Fruit fly (Drosophila melanogaster): ENCODE data around the gene Rpt2.
A peak's percentile ranks its signal among the peaks of the same experiment; 100 is the strongest.

The Rpt2 gene

dm6 chr3R:23933684-23934575 lies 2.6 kb upstream of the Rpt2 start, which contains the start of gene CG5854 (continued):
- peak; percentile 82 for TF ChIP-seq chn (GFP tag; optimal IDR thresholded peaks at IDR 0.05)
- TF ChIP-seq trh (GFP tag; optimal IDR thresholded peaks at IDR 0.05): peak; percentile 18
- TF ChIP-seq CG13624 (GFP tag; optimal IDR thresholded peaks at IDR 0.05): peak; percentile 28
- 0 out of 2 replicates have a peak, but pooled peaks have one; percentile 29 for TF ChIP-seq peb (GFP tag; IDR thresholded peaks at IDR 0.05)
- peak; percentile 22 for TF ChIP-seq pho (GFP tag; optimal IDR thresholded peaks at IDR 0.05)
- TF ChIP-seq ERR (GFP tag; optimal IDR thresholded peaks at IDR 0.05): peak; percentile 19
- peak; percentile 77 for TF ChIP-seq lilli (GFP tag; optimal IDR thresholded peaks at IDR 0.05)
- TF ChIP-seq cad (GFP tag; optimal IDR thresholded peaks at IDR 0.05): no peak
- TF ChIP-seq CG1233 (GFP tag; optimal IDR thresholded peaks at IDR 0.05): peak; percentile 66
- no peak for TF ChIP-seq Fer2 (tag; optimal IDR thresholded peaks at IDR 0.05)
- peak; percentile 14 for TF ChIP-seq D19B (GFP tag; optimal IDR thresholded peaks at IDR 0.05)
- peak; percentile 72; the same call in 1 of the 2 replicates for TF ChIP-seq Nf-YA (GFP tag; IDR thresholded peaks at IDR 0.05)
- TF ChIP-seq Rfx (GFP tag; IDR thresholded peaks at IDR 0.05): peak; percentile 77
- peak; percentile 55; the same call in 1 of the 2 replicates for TF ChIP-seq sim (GFP tag; IDR thresholded peaks at IDR 0.05)
- peak; percentile 71 for TF ChIP-seq CG1792 (GFP tag; optimal IDR thresholded peaks at IDR 0.05)
- peak; percentile 70 for TF ChIP-seq CG12391 (tag; optimal IDR thresholded peaks at IDR 0.05)
- peak; percentile 55; the same call in 1 of the 2 replicates for TF ChIP-seq CG43689 (GFP tag; IDR thresholded peaks at IDR 0.05)
- no peak for TF ChIP-seq br (optimal IDR thresholded peaks at IDR 0.05)
- peak in 1 of 3 experiments; percentile 79 for TF ChIP-seq lola (GFP tag; optimal IDR thresholded peaks at IDR 0.05)
- TF ChIP-seq CG14710 (tag; optimal IDR thresholded peaks at IDR 0.05): peak; percentile 27
- TF ChIP-seq pita (GFP tag; optimal IDR thresholded peaks at IDR 0.05): no peak
- TF ChIP-seq CG11723 (GFP tag; optimal IDR thresholded peaks at IDR 0.05): peak; percentile 57
- no peak for TF ChIP-seq nerfin-2 (GFP tag; IDR thresholded peaks at IDR 0.05; ENCODE audit: partially characterized antibody)
- peak; percentile 59 for TF ChIP-seq CG2120 (GFP tag; optimal IDR thresholded peaks at IDR 0.05)
- no peak for TF ChIP-seq ac (GFP tag; optimal IDR thresholded peaks at IDR 0.05)
- TF ChIP-seq vvl (GFP tag; IDR thresholded peaks at IDR 0.05): peak; percentile 88
- TF ChIP-seq D (optimal IDR thresholded peaks at IDR 0.05): no peak
- peak; percentile 74 for TF ChIP-seq D (GFP tag; optimal IDR thresholded peaks at IDR 0.05)
- peak; percentile 62 for TF ChIP-seq Vsx1 (GFP tag; optimal IDR thresholded peaks at IDR 0.05)
- peak; percentile 64 for TF ChIP-seq CHES-1-like (GFP tag; optimal IDR thresholded peaks at IDR 0.05)
- TF ChIP-seq shn (GFP tag; optimal IDR thresholded peaks at IDR 0.05): peak; percentile 38
- TF ChIP-seq CG17612 (GFP tag; IDR thresholded peaks at IDR 0.05): no peak
- peak; percentile 11 for TF ChIP-seq zen (tag; optimal IDR thresholded peaks at IDR 0.05)
- peak; percentile 6 for TF ChIP-seq CG4617 (GFP tag; optimal IDR thresholded peaks at IDR 0.05; ENCODE audit: borderline replicate concordance)
- peak; percentile 50 for TF ChIP-seq en (GFP tag; optimal IDR thresholded peaks at IDR 0.05)
- TF ChIP-seq CG1832 (GFP tag; optimal IDR thresholded peaks at IDR 0.05): no peak
- TF ChIP-seq CG18262 (tag; optimal IDR thresholded peaks at IDR 0.05): peak; percentile 80
- TF ChIP-seq ara (GFP tag; IDR thresholded peaks at IDR 0.05): peak; percentile 63; the same call in 1 of the 2 replicates
- TF ChIP-seq B-H2 (GFP tag; optimal IDR thresholded peaks at IDR 0.05): no peak
- no peak for TF ChIP-seq fd102C (GFP tag; optimal IDR thresholded peaks at IDR 0.05)
- TF ChIP-seq CG32767 (GFP tag; IDR thresholded peaks at IDR 0.05): 0 out of 2 replicates have a peak, but pooled peaks have one; percentile 42
- TF ChIP-seq dan (GFP tag; IDR thresholded peaks at IDR 0.05): no peak
- TF ChIP-seq seq (GFP tag; IDR thresholded peaks at IDR 0.05): peak; percentile 47; the same call in 1 of the 2 replicates
- TF ChIP-seq Dip3 (GFP tag; optimal IDR thresholded peaks at IDR 0.05): peak; percentile 32
- TF ChIP-seq Doc3 (GFP tag; IDR thresholded peaks at IDR 0.05; ENCODE audit: partially characterized antibody): no peak
- TF ChIP-seq Gsc (GFP tag; IDR thresholded peaks at IDR 0.05): no peak
- peak; percentile 96 for TF ChIP-seq Med (GFP tag)
- TF ChIP-seq Dad (GFP tag; optimal IDR thresholded peaks at IDR 0.05): peak; percentile 55
- TF ChIP-seq CG17186 (GFP tag; optimal IDR thresholded peaks at IDR 0.05): peak; percentile 11

All from whole organism, embryonic.